ENCODE assay signal across 1 fruit fly cellular context in genomic region chr3L:1668504-1668903, dm6.
A peak's percentile ranks its signal among the peaks of the same experiment; 100 is the strongest.
TF ChIP-seq lines count a peak whose summit lies in the region.

Gene RpL23A (minus strand): TSS chr3L:1668654.

TF ChIP-seq in whole organism, embryonic, 481 proteins besides CTCF, POLR2A, EP300 and RAD21 (continued from another document and continues in another):
- TF ChIP-seq Lim3 (GFP tag; IDR thresholded peaks at IDR 0.05; lab: Robert Waterston, UW) (peak; percentile 67), CG12299 (tag; optimal IDR thresholded peaks at IDR 0.05; lab: Kevin White, UChicago) (peak; percentile 82), HHEX (GFP tag; optimal IDR thresholded peaks at IDR 0.05; lab: Kevin White, UChicago) (peak; percentile 97), psq (GFP tag; optimal IDR thresholded peaks at IDR 0.05; lab: Kevin White, UChicago) (peak; percentile 93), CG10959 (GFP tag; IDR thresholded peaks at IDR 0.05; lab: Robert Waterston, UW) (peak; percentile 89), Ptx1 (GFP tag; IDR thresholded peaks at IDR 0.05; lab: Robert Waterston, UW) (peak; percentile 95), CG17385 (GFP tag; optimal IDR thresholded peaks at IDR 0.05; lab: Kevin White, UChicago) (peak; percentile 89), ssp (GFP tag; IDR thresholded peaks at IDR 0.05; lab: Robert Waterston, UW) (peak; percentile 87), en (GFP tag; optimal IDR thresholded peaks at IDR 0.05; lab: Kevin White, UChicago) (peak; percentile 93), gt (GFP tag; IDR thresholded peaks at IDR 0.05; lab: Robert Waterston, UW) (peak; percentile 90), az2 (GFP tag; optimal IDR thresholded peaks at IDR 0.05; lab: Kevin White, UChicago) (peak; percentile 89), corto (GFP tag; optimal IDR thresholded peaks at IDR 0.05; lab: Kevin White, UChicago) (no peak), CG4360 (GFP tag; IDR thresholded peaks at IDR 0.05; lab: Robert Waterston, UW) (peak; percentile 48), ewg (GFP tag; optimal IDR thresholded peaks at IDR 0.05; lab: Kevin White, UChicago) (peak; percentile 93), CG13296 (GFP tag; optimal IDR thresholded peaks at IDR 0.05; lab: Kevin White, UChicago) (peak; percentile 92), CG8290 (GFP tag; optimal IDR thresholded peaks at IDR 0.05; lab: Kevin White, UChicago) (peak; percentile 95), CG8290 (tag; optimal IDR thresholded peaks at IDR 0.05; lab: Kevin White, UChicago) (peak; percentile 84 to 99), HLH4C (GFP tag; IDR thresholded peaks at IDR 0.05; lab: Robert Waterston, UW; ENCODE audit: partially characterized antibody) (no peak), h (optimal IDR thresholded peaks at IDR 0.05; lab: Kevin White, UChicago) (no peak), fd96Cb (tag; optimal IDR thresholded peaks at IDR 0.05; lab: Kevin White, UChicago) (peak; percentile 74), pho (GFP tag; optimal IDR thresholded peaks at IDR 0.05; lab: Kevin White, UChicago) (peak; percentile 97), CG1647 (GFP tag; optimal IDR thresholded peaks at IDR 0.05; lab: Kevin White, UChicago) (peak; percentile 97), gfzf (GFP tag; optimal IDR thresholded peaks at IDR 0.05; lab: Kevin White, UChicago) (peak; percentile 58), Hr39 (optimal IDR thresholded peaks at IDR 0.05; lab: Kevin White, UChicago) (no peak), cato (GFP tag; optimal IDR thresholded peaks at IDR 0.05; lab: Kevin White, UChicago; ENCODE audit: borderline replicate concordance) (peak; percentile 89), dan (GFP tag; IDR thresholded peaks at IDR 0.05; lab: Robert Waterston, UW) (no peak; the same call in 1 of the 2 replicates), chif (GFP tag; optimal IDR thresholded peaks at IDR 0.05; lab: Kevin White, UChicago) (peak; percentile 95 to 96), eyg (GFP tag; optimal IDR thresholded peaks at IDR 0.05; lab: Kevin White, UChicago) (peak; percentile 96), CG3995 (GFP tag; optimal IDR thresholded peaks at IDR 0.05; lab: Kevin White, UChicago) (peak; percentile 81), rib (GFP tag; IDR thresholded peaks at IDR 0.05; lab: Robert Waterston, UW) (peak; percentile 93), lbe (GFP tag; optimal IDR thresholded peaks at IDR 0.05; lab: Kevin White, UChicago) (peak; percentile 77), CG12769 (tag; optimal IDR thresholded peaks at IDR 0.05; lab: Kevin White, UChicago) (peak; percentile 96), repo (GFP tag; optimal IDR thresholded peaks at IDR 0.05; lab: Kevin White, UChicago) (peak; percentile 97), sna (GFP tag; IDR thresholded peaks at IDR 0.05; lab: Robert Waterston, UW; ENCODE audit: partially characterized antibody) (peak; percentile 49; the same call in 1 of the 2 replicates), CG15696 (tag; optimal IDR thresholded peaks at IDR 0.05; lab: Kevin White, UChicago) (peak; percentile 71), CG30020 (tag; optimal IDR thresholded peaks at IDR 0.05; lab: Kevin White, UChicago) (peak; percentile 82), kni (GFP tag; optimal IDR thresholded peaks at IDR 0.05; lab: Kevin White, UChicago) (peak; percentile 96), Sox102F (GFP tag; optimal IDR thresholded peaks at IDR 0.05; lab: Kevin White, UChicago) (no peak), Dp (GFP tag; optimal IDR thresholded peaks at IDR 0.05; lab: Kevin White, UChicago) (peak; percentile 87), CG4404 (GFP tag; IDR thresholded peaks at IDR 0.05; lab: Robert Waterston, UW) (peak; percentile 83), CG3726 (GFP tag; IDR thresholded peaks at IDR 0.05; lab: Robert Waterston, UW) (peak; percentile 88), vnd (GFP tag; IDR thresholded peaks at IDR 0.05; lab: Robert Waterston, UW; ENCODE audit: partially characterized antibody) (no peak), gsb (GFP tag; IDR thresholded peaks at IDR 0.05; lab: Robert Waterston, UW) (peak; percentile 88), CG14710 (tag; optimal IDR thresholded peaks at IDR 0.05; lab: Kevin White, UChicago) (peak; percentile 97), CG1529 (GFP tag; optimal IDR thresholded peaks at IDR 0.05; lab: Kevin White, UChicago) (peak; percentile 80), Blimp-1 (GFP tag; optimal IDR thresholded peaks at IDR 0.05; lab: Kevin White, UChicago) (peak; percentile 90), Kr (GFP tag; optimal IDR thresholded peaks at IDR 0.05; lab: Kevin White, UChicago) (peak; percentile 55), CG3163 (GFP tag; optimal IDR thresholded peaks at IDR 0.05; lab: Kevin White, UChicago) (peak; percentile 90), CG11456 (GFP tag; IDR thresholded peaks at IDR 0.05; lab: Robert Waterston, UW) (peak; percentile 98), CG14965 (GFP tag; optimal IDR thresholded peaks at IDR 0.05; lab: Kevin White, UChicago; ENCODE audit: borderline replicate concordance) (peak; percentile 88), CG17612 (GFP tag; IDR thresholded peaks at IDR 0.05; lab: Robert Waterston, UW) (peak; percentile 76; the same call in 1 of the 2 replicates), CG32532 (GFP tag; IDR thresholded peaks at IDR 0.05; lab: Robert Waterston, UW) (peak; percentile 97), run (tag; optimal IDR thresholded peaks at IDR 0.05; lab: Kevin White, UChicago) (peak; percentile 70), slou (GFP tag; optimal IDR thresholded peaks at IDR 0.05; lab: Kevin White, UChicago) (peak; percentile 96), Elba2 (GFP tag; optimal IDR thresholded peaks at IDR 0.05; lab: Kevin White, UChicago) (peak; percentile 72), CG13894 (tag; optimal IDR thresholded peaks at IDR 0.05; lab: Kevin White, UChicago) (peak; percentile 95), CG3847 (GFP tag; IDR thresholded peaks at IDR 0.05; lab: Robert Waterston, UW) (peak; percentile 99), cad (GFP tag; optimal IDR thresholded peaks at IDR 0.05; lab: Kevin White, UChicago) (no peak), Adf1 (GFP tag; IDR thresholded peaks at IDR 0.05; lab: Robert Waterston, UW) (peak; percentile 78), hth (optimal IDR thresholded peaks at IDR 0.05; lab: Kevin White, UChicago) (no peak), CG6175 (GFP tag; IDR thresholded peaks at IDR 0.05; lab: Robert Waterston, UW) (peak; percentile 90), croc (GFP tag; conservative IDR thresholded peaks at IDR 0.05; lab: Robert Waterston, UW) (peak; percentile 85), Six4 (GFP tag; optimal IDR thresholded peaks at IDR 0.05; lab: Kevin White, UChicago) (peak; percentile 90), zf30C (GFP tag; optimal IDR thresholded peaks at IDR 0.05; lab: Kevin White, UChicago) (peak; percentile 59), Dll (GFP tag; IDR thresholded peaks at IDR 0.05; lab: Robert Waterston, UW; ENCODE audit: partially characterized antibody) (no peak), MBD-R2 (GFP tag; IDR thresholded peaks at IDR 0.05; lab: Robert Waterston, UW) (peak; percentile 87), pb (GFP tag; optimal IDR thresholded peaks at IDR 0.05; lab: Kevin White, UChicago) (peak; percentile 97), lilli (GFP tag; optimal IDR thresholded peaks at IDR 0.05; lab: Kevin White, UChicago) (peak; percentile 94), ro (GFP tag; IDR thresholded peaks at IDR 0.05; lab: Robert Waterston, UW) (peak; percentile 73), CG13775 (GFP tag; optimal IDR thresholded peaks at IDR 0.05; lab: Kevin White, UChicago) (peak; percentile 98), dimm (GFP tag; IDR thresholded peaks at IDR 0.05; lab: Robert Waterston, UW) (peak; percentile 82), Fer2 (tag; optimal IDR thresholded peaks at IDR 0.05; lab: Kevin White, UChicago) (peak; percentile 92), CG12219 (GFP tag; optimal IDR thresholded peaks at IDR 0.05; lab: Kevin White, UChicago) (peak; percentile 88), CG12155 (GFP tag; optimal IDR thresholded peaks at IDR 0.05; lab: Kevin White, UChicago) (peak; percentile 91), kay (GFP tag; optimal IDR thresholded peaks at IDR 0.05; lab: Kevin White, UChicago) (peak; percentile 78), Hr78 (GFP tag; optimal IDR thresholded peaks at IDR 0.05; lab: Kevin White, UChicago) (no peak), CG18476 (GFP tag; optimal IDR thresholded peaks at IDR 0.05; lab: Kevin White, UChicago) (peak; percentile 87), lab (GFP tag; optimal IDR thresholded peaks at IDR 0.05; lab: Kevin White, UChicago) (peak; percentile 99), Dek (tag; optimal IDR thresholded peaks at IDR 0.05; lab: Kevin White, UChicago) (peak; percentile 90), CG34224 (GFP tag; IDR thresholded peaks at IDR 0.05; lab: Robert Waterston, UW; ENCODE audit: partially characterized antibody) (no peak), cas (GFP tag; IDR thresholded peaks at IDR 0.05; lab: Robert Waterston, UW) (peak; percentile 91), wek (GFP tag; optimal IDR thresholded peaks at IDR 0.05; lab: Kevin White, UChicago) (peak; percentile 87), twi (tag; optimal IDR thresholded peaks at IDR 0.05; lab: Kevin White, UChicago) (peak; percentile 80), sc (optimal IDR thresholded peaks at IDR 0.05; lab: Kevin White, UChicago) (no peak), sc (GFP tag; optimal IDR thresholded peaks at IDR 0.05; lab: Kevin White, UChicago) (peak; percentile 87), CG10209 (GFP tag; optimal IDR thresholded peaks at IDR 0.05; lab: Kevin White, UChicago) (peak; percentile 97), ara (GFP tag; IDR thresholded peaks at IDR 0.05; lab: Robert Waterston, UW) (peak; percentile 90), CG1792 (GFP tag; optimal IDR thresholded peaks at IDR 0.05; lab: Kevin White, UChicago) (peak; percentile 96), p53 (GFP tag; optimal IDR thresholded peaks at IDR 0.05; lab: Kevin White, UChicago) (peak; percentile 97), CG15479 (GFP tag; optimal IDR thresholded peaks at IDR 0.05; lab: Kevin White, UChicago) (peak; percentile 42), CG17328 (GFP tag; IDR thresholded peaks at IDR 0.05; lab: Robert Waterston, UW) (peak; percentile 95), trh (GFP tag; optimal IDR thresholded peaks at IDR 0.05; lab: Kevin White, UChicago) (peak; percentile 93), Antp (GFP tag; optimal IDR thresholded peaks at IDR 0.05; lab: Kevin White, UChicago) (peak; percentile 98), so (GFP tag; IDR thresholded peaks at IDR 0.05; lab: Robert Waterston, UW) (peak; percentile 92), dmrt99B (tag; optimal IDR thresholded peaks at IDR 0.05; lab: Kevin White, UChicago) (peak; percentile 80), Awh (GFP tag; IDR thresholded peaks at IDR 0.05; lab: Robert Waterston, UW) (peak; percentile 91), fd64A (GFP tag; optimal IDR thresholded peaks at IDR 0.05; lab: Kevin White, UChicago) (peak; percentile 91), CG14050 (GFP tag; IDR thresholded peaks at IDR 0.05; lab: Robert Waterston, UW) (peak; percentile 92), Deaf1 (tag; optimal IDR thresholded peaks at IDR 0.05; lab: Kevin White, UChicago) (peak; percentile 61), CG14014 (GFP tag; IDR thresholded peaks at IDR 0.05; lab: Robert Waterston, UW) (peak; percentile 94), Optix (GFP tag; IDR thresholded peaks at IDR 0.05; lab: Robert Waterston, UW) (peak; percentile 91), tin (GFP tag; optimal IDR thresholded peaks at IDR 0.05; lab: Kevin White, UChicago) (peak; percentile 93), zen (tag; optimal IDR thresholded peaks at IDR 0.05; lab: Kevin White, UChicago) (peak; percentile 90), hkb (optimal IDR thresholded peaks at IDR 0.05; lab: Kevin White, UChicago) (peak; percentile 94), hkb (GFP tag; IDR thresholded peaks at IDR 0.05; lab: Robert Waterston, UW) (peak; percentile 91), CG4707 (GFP tag; optimal IDR thresholded peaks at IDR 0.05; lab: Kevin White, UChicago) (peak; percentile 86), Eip74EF (GFP tag; optimal IDR thresholded peaks at IDR 0.05; lab: Kevin White, UChicago) (peak in 1 of 2 experiments; percentile 70), CG6791 (GFP tag; IDR thresholded peaks at IDR 0.05; lab: Robert Waterston, UW; ENCODE audit: partially characterized antibody) (peak; percentile 66; the same call in 2 of the 3 replicates), CG10431 (GFP tag; optimal IDR thresholded peaks at IDR 0.05; lab: Kevin White, UChicago) (peak; percentile 92), emc (GFP tag; optimal IDR thresholded peaks at IDR 0.05; lab: Kevin White, UChicago) (peak; percentile 97), CG9932 (GFP tag; IDR thresholded peaks at IDR 0.05; lab: Robert Waterston, UW) (peak; percentile 96), Trl (optimal IDR thresholded peaks at IDR 0.05; lab: Kevin White, UChicago) (peak in 1 of 2 experiments; percentile 18), Trl (GFP tag; optimal IDR thresholded peaks at IDR 0.05; lab: Kevin White, UChicago) (peak; percentile 99), zfh2 (GFP tag; optimal IDR thresholded peaks at IDR 0.05; lab: Kevin White, UChicago) (peak; percentile 97), crc (GFP tag; optimal IDR thresholded peaks at IDR 0.05; lab: Kevin White, UChicago) (peak; percentile 95), Ets65A (GFP tag; lab: Kevin White, UChicago) (peak; percentile 100), stc (GFP tag; IDR thresholded peaks at IDR 0.05; lab: Robert Waterston, UW) (peak; percentile 91), CG7839 (tag; optimal IDR thresholded peaks at IDR 0.05; lab: Kevin White, UChicago) (peak; percentile 91), ham (GFP tag; IDR thresholded peaks at IDR 0.05; lab: Robert Waterston, UW) (peak; percentile 91), ci (GFP tag; IDR thresholded peaks at IDR 0.05; lab: Robert Waterston, UW) (peak; percentile 99), unc-4 (GFP tag; IDR thresholded peaks at IDR 0.05; lab: Robert Waterston, UW; ENCODE audit: partially characterized antibody) (peak; percentile 48), CG8281 (tag; optimal IDR thresholded peaks at IDR 0.05; lab: Kevin White, UChicago) (peak; percentile 75), insv (GFP tag; optimal IDR thresholded peaks at IDR 0.05; lab: Kevin White, UChicago) (peak in 1 of 2 experiments; percentile 84), CG10366 (GFP tag; IDR thresholded peaks at IDR 0.05; lab: Robert Waterston, UW) (peak; percentile 93), Myb (GFP tag; optimal IDR thresholded peaks at IDR 0.05; lab: Kevin White, UChicago) (peak; percentile 100), CG8478 (optimal IDR thresholded peaks at IDR 0.05; lab: Kevin White, UChicago) (peak; percentile 54), Hmr (GFP tag; optimal IDR thresholded peaks at IDR 0.05; lab: Kevin White, UChicago) (peak; percentile 99), CG7271 (tag; optimal IDR thresholded peaks at IDR 0.05; lab: Kevin White, UChicago) (peak; percentile 95), prd (optimal IDR thresholded peaks at IDR 0.05; lab: Kevin White, UChicago) (no peak), prd (GFP tag; IDR thresholded peaks at IDR 0.05; lab: Robert Waterston, UW) (peak; percentile 89), Bgb (GFP tag; IDR thresholded peaks at IDR 0.05; lab: Robert Waterston, UW; ENCODE audit: partially characterized antibody) (peak; percentile 81)
